Worm (Caenorhabditis elegans) whole organism, mixed stage, embryonic: ENCODE results near the gene Y69E1A.4.

Experiments
- lin-13 ChIP-seq: fragments of 150-350 bp; optimal IDR thresholded peaks from 2 replicates; lab custom pipeline; 2014; ENCODE audit warnings: missing biosample characterization, missing genetic modification characterization
- lsy-2 ChIP-seq: fragments of 150-350 bp; optimal IDR thresholded peaks from 2 replicates; lab custom pipeline; 2014; ENCODE audit warnings: missing biosample characterization, missing genetic modification characterization
- snpc-4 ChIP-seq: fragments of 150-350 bp; optimal IDR thresholded peaks from 2 replicates; lab custom pipeline; 2014; ENCODE audit warnings: missing biosample characterization, missing genetic modification characterization

ce11 chrIV:10909708-10910107, 45.3 kb upstream of the Y69E1A.4 start, which contains the start of gene pyk-2:
- TF ChIP-seq lin-13 (no peak), lsy-2 (tag; lab: Kevin White, UChicago) (no peak), snpc-4 (tag; lab: Kevin White, UChicago) (no peak)
